Worm (Caenorhabditis elegans) whole organism, midembryonic: ENCODE data around the gene M106.2.

Experiments used
- T22C8.4 ChIP-seq: fragments of 200-800 bp; sonication (Bioruptor generic); IDR thresholded peaks from 2 replicates; pipeline ENCODE4 v1.3.6; 2022; ENCODE audit warnings: missing genetic modification characterization, missing compliant biosample characterization
- flt-1 ChIP-seq: fragments of 200-800 bp; sonication (Bioruptor generic); IDR thresholded peaks from 2 replicates; pipeline ENCODE4 v1.3.6; 2022; ENCODE audit warnings: missing genetic modification characterization, missing compliant biosample characterization
- klf-2 ChIP-seq: fragments of 200-800 bp; sonication (Bioruptor generic); conservative IDR thresholded peaks from 2 replicates; pipeline ENCODE4 v1.3.6; 2022; ENCODE audit warnings: missing genetic modification reagents, missing genetic modification characterization, missing compliant biosample characterization
- med-1 ChIP-seq: sonication (generic microtip); optimal IDR thresholded peaks from 2 replicates; lab custom pipeline; 2017; ENCODE audit warnings: missing genetic modification characterization, mild to moderate bottlenecking, missing compliant biosample characterization, antibody characterized with exemption, missing genetic modification reagents; ENCODE audit not compliant: insufficient read depth
- ref-1 ChIP-seq: fragments of 200-800 bp; sonication (Bioruptor generic); conservative IDR thresholded peaks from 2 replicates; pipeline ENCODE4 v1.3.6; 2022; ENCODE audit warnings: missing genetic modification reagents, missing genetic modification characterization, missing compliant biosample characterization
- tab-1 ChIP-seq: fragments of 200-800 bp; sonication (Bioruptor generic); IDR thresholded peaks from 2 replicates; pipeline ENCODE4 v1.3.6; 2022; ENCODE audit warnings: missing genetic modification characterization, missing compliant biosample characterization
- ztf-23 ChIP-seq: fragments of 200-800 bp; sonication (Bioruptor generic); IDR thresholded peaks from 2 replicates; pipeline ENCODE4 v1.3.6; 2022; ENCODE audit warnings: missing genetic modification reagents, missing genetic modification characterization, missing compliant biosample characterization
- ztf-29 ChIP-seq: fragments of 200-800 bp; sonication (Bioruptor generic); IDR thresholded peaks from 2 replicates; pipeline ENCODE4 v1.3.6; 2022; ENCODE audit warnings: missing genetic modification reagents, missing genetic modification characterization, missing compliant biosample characterization

ce11 chrII:10868670-10869246 lies 19.0 kb upstream of the M106.2 start, which contains the start of the genes gmps-1 and cap-2:
- TF ChIP-seq ztf-29 (no peak), med-1 (GFP tag; lab: Kevin White, UChicago) (no peak), klf-2 (no peak), ztf-23 (peak; percentile 59; the same call in 1 of the 2 replicates), tab-1 (GFP tag; lab: Robert Waterston, UW) (no peak), flt-1 (GFP tag; lab: Robert Waterston, UW) (peak; percentile 76), ref-1 (GFP tag; lab: Robert Waterston, UW) (no peak), T22C8.4 (GFP tag; lab: Robert Waterston, UW) (peak; percentile 86)
